Worm (Caenorhabditis elegans): ENCODE data around the gene abhd-14.

Gene abhd-14

DNA sequence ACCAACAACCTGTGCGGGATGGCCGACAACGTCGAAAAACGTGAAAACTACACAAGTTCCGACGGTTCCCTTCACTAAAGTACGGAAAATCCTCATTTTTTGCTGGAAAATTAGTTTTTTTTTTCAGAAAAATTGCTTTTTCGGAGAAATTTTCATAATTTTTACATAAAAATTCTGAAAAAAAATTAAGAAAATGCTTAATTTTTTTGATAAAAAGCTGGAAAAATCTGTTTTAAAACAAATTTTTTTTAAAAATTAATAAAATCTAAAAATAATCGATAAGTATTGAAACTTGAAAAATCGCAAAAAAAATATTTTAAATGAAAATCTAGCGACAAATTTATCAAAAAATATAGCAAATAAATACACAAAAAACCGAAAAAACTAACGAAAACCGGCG, 24.1 kb downstream of the abhd-14 start, which contains the start of gene immp-2:
TSS of gene immp-2 (minus strand) at position 101 of the 400 bp plus-strand sequence.
- no peak for TF ChIP-seq ceh-43 (GFP tag; optimal IDR thresholded peaks at IDR 0.05)
- TF ChIP-seq nhr-28 (tag; optimal IDR thresholded peaks at IDR 0.05) = no peak
- TF ChIP-seq lin-32 (GFP tag; optimal IDR thresholded peaks at IDR 0.05) = no peak
- TF ChIP-seq lin-13 (tag; optimal IDR thresholded peaks at IDR 0.05) = no peak
- no peak for TF ChIP-seq nhr-2 (tag; optimal IDR thresholded peaks at IDR 0.05)
- TF ChIP-seq mep-1 (tag; optimal IDR thresholded peaks at IDR 0.05) = no peak

- TF ChIP-seq M03D4.4 (tag; optimal IDR thresholded peaks at IDR 0.05) (no peak), mab-5 (tag; optimal IDR thresholded peaks at IDR 0.05) (no peak)
Observed at ce11 chrIV:1000441-1000840, 29.4 kb downstream of the abhd-14 start.

ce11 chrIV:999675-1000074, 30.2 kb downstream of the abhd-14 start:
- TF ChIP-seq ceh-39 (tag; optimal IDR thresholded peaks at IDR 0.05) = peak; percentile 13
- no peak for TF ChIP-seq ces-1 (GFP tag; optimal IDR thresholded peaks at IDR 0.05)
- TF ChIP-seq mab-5 (tag; optimal IDR thresholded peaks at IDR 0.05) = no peak
- TF ChIP-seq unc-39 (tag; optimal IDR thresholded peaks at IDR 0.05) = no peak
- no peak for TF ChIP-seq sem-2 (GFP tag; optimal IDR thresholded peaks at IDR 0.05)

DNA sequence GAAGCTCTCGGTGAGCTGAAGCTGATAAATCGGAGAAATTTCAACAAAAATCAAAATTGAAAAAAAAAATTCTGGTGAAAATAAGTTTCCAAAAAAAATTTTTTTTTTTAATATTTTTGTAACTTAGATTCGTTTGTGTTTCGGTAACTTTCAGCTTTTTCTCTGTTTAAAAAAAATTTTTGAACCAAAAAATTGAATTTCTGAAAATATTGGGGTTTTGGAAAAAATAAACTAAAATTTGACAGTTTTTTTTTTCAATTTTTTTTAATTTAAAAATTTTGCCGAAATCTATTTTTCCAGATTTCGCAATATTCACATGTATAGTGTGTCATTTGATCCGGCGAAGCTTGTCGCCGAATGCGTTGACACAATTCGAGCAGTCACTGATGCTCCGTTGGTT, 30.9 kb downstream of the abhd-14 start, which contains the start of gene Y55F3AM.5:
TSS of gene Y55F3AM.5 (plus strand) at position 301 of the 400 bp plus-strand sequence.
- TF ChIP-seq elt-3 (tag; optimal IDR thresholded peaks at IDR 0.05) = no peak
- TF ChIP-seq tbx-8 (GFP tag; optimal IDR thresholded peaks at IDR 0.05) = no peak
- TF ChIP-seq snpc-4 (tag; optimal IDR thresholded peaks at IDR 0.05) = no peak
- no peak for TF ChIP-seq nhr-237 (tag; optimal IDR thresholded peaks at IDR 0.05)
- no peak for TF ChIP-seq ceh-39 (tag; optimal IDR thresholded peaks at IDR 0.05)
- TF ChIP-seq drap-1 (GFP tag; optimal IDR thresholded peaks at IDR 0.05) = no peak
- no peak for TF ChIP-seq bed-3 (GFP tag; optimal IDR thresholded peaks at IDR 0.05)
- no peak for TF ChIP-seq cnd-1 (tag; optimal IDR thresholded peaks at IDR 0.05)
- no peak for TF ChIP-seq lin-32 (GFP tag; optimal IDR thresholded peaks at IDR 0.05)
- no peak for TF ChIP-seq sem-2 (GFP tag; optimal IDR thresholded peaks at IDR 0.05)
- no peak for TF ChIP-seq ztf-11 (tag; optimal IDR thresholded peaks at IDR 0.05)
- no peak for TF ChIP-seq pha-4 (tag; optimal IDR thresholded peaks at IDR 0.05)
- no peak for TF ChIP-seq unc-120 (tag; optimal IDR thresholded peaks at IDR 0.05; ENCODE audit: poor library complexity, severe bottlenecking)
- no peak for TF ChIP-seq mab-5 (tag; optimal IDR thresholded peaks at IDR 0.05)
- no peak for TF ChIP-seq unc-39 (tag; optimal IDR thresholded peaks at IDR 0.05)
- no peak for TF ChIP-seq ces-1 (GFP tag; optimal IDR thresholded peaks at IDR 0.05)
- no peak for TF ChIP-seq nhr-12 (tag; optimal IDR thresholded peaks at IDR 0.05)
- no peak for TF ChIP-seq nhr-76 (tag; optimal IDR thresholded peaks at IDR 0.05)
- TF ChIP-seq lin-13 (tag; optimal IDR thresholded peaks at IDR 0.05) = no peak

DNA sequence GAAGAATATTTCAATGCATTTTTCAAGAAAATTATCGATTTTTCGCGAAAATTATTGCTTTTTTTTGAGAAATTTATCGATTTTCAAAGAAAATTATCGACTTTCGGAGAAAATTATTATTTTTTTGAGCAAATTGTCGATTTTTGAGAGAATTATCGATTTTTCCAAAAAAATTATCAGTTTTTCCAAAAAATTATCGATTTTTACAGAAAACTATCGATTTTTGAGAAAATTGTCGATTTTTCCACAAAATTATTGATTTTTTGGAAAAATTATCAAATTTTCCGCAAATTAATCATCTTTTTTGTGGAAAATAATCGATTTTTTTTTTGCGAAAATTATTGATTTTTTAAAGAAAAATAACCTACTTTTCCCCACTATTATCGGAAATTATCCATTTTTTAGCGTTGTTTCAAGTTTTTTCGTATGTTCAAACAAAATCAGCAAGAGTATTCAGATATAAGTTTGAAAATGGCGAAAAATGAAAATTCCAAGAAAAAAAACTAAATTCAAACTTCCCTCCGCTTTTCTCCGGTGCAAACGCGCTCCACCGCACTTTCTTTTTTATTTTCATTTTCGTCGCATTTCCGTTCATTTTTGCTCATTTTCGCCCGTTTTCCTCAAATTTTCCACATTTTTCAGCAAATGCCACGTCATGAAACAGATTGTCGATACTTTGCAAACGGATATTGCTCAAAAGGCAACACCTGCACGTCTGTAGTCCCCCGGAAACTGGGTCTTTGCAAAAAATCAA, 38.0 kb downstream of the abhd-14 start, which contains the start of gene lep-2:
TSS of gene lep-2 (plus strand) at position 637 of the 754 bp plus-strand sequence.
- no peak for TF ChIP-seq tbx-8 (GFP tag; optimal IDR thresholded peaks at IDR 0.05)

DNA sequence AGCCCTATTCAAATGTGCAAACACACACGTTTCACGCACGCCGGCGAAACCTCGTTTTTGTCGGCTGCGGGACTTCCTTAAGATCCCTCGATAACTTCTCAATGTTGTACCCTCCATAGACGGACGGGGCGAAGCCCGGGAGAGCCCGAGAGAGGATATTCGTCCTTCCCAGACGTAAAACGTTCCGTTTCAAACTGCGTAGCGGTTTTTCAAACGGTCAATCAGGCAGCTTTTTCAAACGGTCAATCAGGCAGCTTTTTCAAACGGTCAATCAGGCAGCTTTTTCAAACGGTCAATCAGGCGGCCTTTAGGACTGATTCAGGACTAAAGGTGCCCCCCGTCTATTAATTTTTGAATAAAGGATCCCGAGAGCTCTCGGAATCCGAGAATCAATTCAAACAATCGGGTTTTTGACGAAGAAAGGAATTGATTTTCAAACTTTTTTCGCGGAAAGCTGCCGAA, 38.6 kb downstream of the abhd-14 start:
- no peak for TF ChIP-seq mep-1 (tag; optimal IDR thresholded peaks at IDR 0.05)
- TF ChIP-seq elt-1 (tag; optimal IDR thresholded peaks at IDR 0.05; ENCODE audit: borderline replicate concordance, insufficient read depth) = no peak
- TF ChIP-seq mls-2 (tag; optimal IDR thresholded peaks at IDR 0.05) = no peak
- TF ChIP-seq nhr-2 (tag; optimal IDR thresholded peaks at IDR 0.05) = no peak
- no peak for TF ChIP-seq sem-2 (GFP tag; optimal IDR thresholded peaks at IDR 0.05)
- no peak for TF ChIP-seq lsy-2 (tag; optimal IDR thresholded peaks at IDR 0.05)
- TF ChIP-seq ceh-39 (tag; optimal IDR thresholded peaks at IDR 0.05) = no peak
- no peak for TF ChIP-seq sptf-1 (tag; optimal IDR thresholded peaks at IDR 0.05)
- no peak for TF ChIP-seq ceh-83 (GFP tag; optimal IDR thresholded peaks at IDR 0.05)
- no peak for TF ChIP-seq M03D4.4 (tag; optimal IDR thresholded peaks at IDR 0.05)
